Worm (Caenorhabditis elegans) whole organism, young adult: ENCODE results near the gene lrpc-1.
A peak's percentile ranks its signal among the peaks of the same experiment; 100 is the strongest.

Experiments
- B0035.1 ChIP-seq: sonication (generic microtip); optimal IDR thresholded peaks from 2 replicates; lab custom pipeline; 2016; ENCODE audit warnings: missing genetic modification characterization, mild to moderate bottlenecking, missing compliant biosample characterization, missing genotype, missing genetic modification reagents
- B0336.3 ChIP-seq: fragments of 200-800 bp; sonication (Bioruptor generic); IDR thresholded peaks from 2 replicates; pipeline ENCODE4 v1.3.6; 2022; ENCODE audit warnings: missing genetic modification characterization, missing compliant biosample characterization
- C06A6.2 ChIP-seq: fragments of 200-800 bp; sonication (Bioruptor generic); conservative IDR thresholded peaks from 2 replicates; pipeline ENCODE4 v1.3.6; 2022; ENCODE audit warnings: missing genetic modification characterization, missing compliant biosample characterization
- C17E4.6 ChIP-seq: fragments of 200-800 bp; sonication (Bioruptor generic); IDR thresholded peaks from 2 replicates; pipeline ENCODE4 v1.3.6; 2022; ENCODE audit warnings: missing genetic modification reagents, missing genetic modification characterization, missing compliant biosample characterization
- F10E7.11 ChIP-seq: sonication (generic microtip); optimal IDR thresholded peaks from 2 replicates; lab custom pipeline; 2017; ENCODE audit warnings: mild to moderate bottlenecking, missing genetic modification characterization, moderate library complexity, missing compliant biosample characterization
- F22D6.2 ChIP-seq: sonication (generic microtip); optimal IDR thresholded peaks from 2 replicates; lab custom pipeline; 2016; ENCODE audit warnings: mild to moderate bottlenecking, missing genetic modification characterization, missing compliant biosample characterization
- F33H1.4 ChIP-seq: fragments of 200-800 bp; sonication (Bioruptor generic); IDR thresholded peaks from 2 replicates; pipeline ENCODE4 v1.3.6; 2022; ENCODE audit warnings: missing genetic modification reagents, missing genetic modification characterization, missing compliant biosample characterization
- F39B2.1 ChIP-seq: fragments of 200-800 bp; sonication (Bioruptor generic); IDR thresholded peaks from 2 replicates; pipeline ENCODE4 v1.3.6; 2022; ENCODE audit warnings: missing genetic modification reagents, missing genetic modification characterization, missing compliant biosample characterization
- Y53F4B.3 ChIP-seq: fragments of 200-800 bp; sonication (Bioruptor generic); IDR thresholded peaks from 2 replicates; pipeline ENCODE4 v1.3.6; 2022; ENCODE audit warnings: missing genetic modification reagents, missing genetic modification characterization, missing compliant biosample characterization
- Y53G8AR.9 ChIP-seq: fragments of 200-800 bp; sonication (Bioruptor generic); conservative IDR thresholded peaks from 2 replicates; pipeline ENCODE4 v1.3.6; 2022; ENCODE audit warnings: missing genetic modification reagents, missing genetic modification characterization, missing compliant biosample characterization
- Y56A3A.18 ChIP-seq: fragments of 200-800 bp; sonication (Bioruptor generic); IDR thresholded peaks from 2 replicates; pipeline ENCODE4 v1.3.6; 2022; ENCODE audit warnings: missing genetic modification reagents, missing genetic modification characterization, missing compliant biosample characterization
- cebp-1 ChIP-seq, 2 experiments: fragments of 200-800 bp in 1 of 2; sonication (Bioruptor generic) in 1 of 2; sonication (generic microtip) in 1 of 2; IDR thresholded peaks in 1 of 2; optimal IDR thresholded peaks in 1 of 2; 2 replicates each; pipeline versions ENCODE4 v1.3.6 to Lab custom; 2017 to 2022; ENCODE audit warnings: missing compliant biosample characterization in 2 of 2, missing genetic modification characterization in 2 of 2, mild to moderate bottlenecking in 1 of 2, missing genetic modification reagents in 1 of 2, moderate library complexity in 1 of 2
- ceh-100 ChIP-seq: fragments of 200-800 bp; sonication (Bioruptor generic); IDR thresholded peaks from 2 replicates; pipeline ENCODE4 v1.3.6; 2022; ENCODE audit warnings: missing genetic modification reagents, missing genetic modification characterization, missing compliant biosample characterization
- ceh-58 ChIP-seq: fragments of 200-800 bp; sonication (Bioruptor generic); IDR thresholded peaks from 2 replicates; pipeline ENCODE4 v1.3.6; 2022; ENCODE audit warnings: missing genetic modification characterization, missing compliant biosample characterization
- dpff-1 ChIP-seq: sonication (generic microtip); optimal IDR thresholded peaks from 2 replicates; lab custom pipeline; 2017; ENCODE audit warnings: mild to moderate bottlenecking, missing genetic modification characterization, missing compliant biosample characterization
- dpl-1 ChIP-seq: fragments of 150-350 bp; optimal IDR thresholded peaks from 2 replicates; lab custom pipeline; 2014; ENCODE audit warnings: missing biosample characterization, missing genetic modification reagents, missing genetic modification characterization
- egl-18 ChIP-seq: fragments of 200-800 bp; sonication (Bioruptor generic); IDR thresholded peaks from 2 replicates; pipeline ENCODE4 v1.3.6; 2022; ENCODE audit warnings: missing genetic modification reagents, missing genetic modification characterization, missing compliant biosample characterization
- ekl-4 ChIP-seq: fragments of 200-800 bp; sonication (Bioruptor generic); IDR thresholded peaks from 2 replicates; pipeline ENCODE4 v1.3.6; 2022; ENCODE audit warnings: missing genetic modification reagents, missing genetic modification characterization, missing compliant biosample characterization
- ets-4 ChIP-seq: fragments of 200-800 bp; sonication (Bioruptor generic); optimal IDR thresholded peaks from 2 replicates; lab custom pipeline; 2018; ENCODE audit warnings: mild to moderate bottlenecking, missing genetic modification characterization, missing compliant biosample characterization
- fkh-3 ChIP-seq: sonication (generic microtip); optimal IDR thresholded peaks from 2 replicates; lab custom pipeline; 2016; ENCODE audit warnings: mild to moderate bottlenecking, missing genetic modification characterization, missing compliant biosample characterization
- gei-17 ChIP-seq: fragments of 200-800 bp; sonication (Bioruptor generic); optimal IDR thresholded peaks from 2 replicates; lab custom pipeline; 2018; ENCODE audit warnings: mild to moderate bottlenecking, missing genetic modification characterization, missing compliant biosample characterization
- him-1 ChIP-seq: sonication (generic microtip); optimal IDR thresholded peaks from 2 replicates; lab custom pipeline; 2016; ENCODE audit warnings: missing genotype, missing genetic modification reagents, missing genetic modification characterization, missing compliant biosample characterization
- hmg-1.2 ChIP-seq: fragments of 200-800 bp; sonication (Bioruptor generic); IDR thresholded peaks from 2 replicates; pipeline ENCODE4 v1.3.6; 2022; ENCODE audit warnings: missing genetic modification reagents, missing genetic modification characterization, missing compliant biosample characterization
- hmg-20 ChIP-seq: fragments of 200-800 bp; sonication (Bioruptor generic); IDR thresholded peaks from 2 replicates; pipeline ENCODE4 v1.3.6; 2022; ENCODE audit warnings: missing genetic modification reagents, missing genetic modification characterization, missing compliant biosample characterization
- hrde-1 ChIP-seq: sonication (generic microtip); optimal IDR thresholded peaks from 2 replicates; lab custom pipeline; 2016; ENCODE audit warnings: missing genetic modification characterization, mild to moderate bottlenecking, missing compliant biosample characterization, moderate library complexity, missing genotype, missing genetic modification reagents, borderline replicate concordance
- hsf-1 ChIP-seq: fragments of 200-800 bp; sonication (Bioruptor generic); IDR thresholded peaks from 2 replicates; pipeline ENCODE4 v1.3.6; 2022; ENCODE audit warnings: missing genetic modification reagents, missing genetic modification characterization, missing compliant biosample characterization
- lag-1 ChIP-seq: fragments of 200-800 bp; sonication (Bioruptor generic); IDR thresholded peaks from 2 replicates; pipeline ENCODE4 v1.3.6; 2022; ENCODE audit warnings: missing genetic modification reagents, missing genetic modification characterization, missing compliant biosample characterization
- let-526 ChIP-seq: fragments of 200-800 bp; sonication (Bioruptor generic); IDR thresholded peaks from 2 replicates; pipeline ENCODE4 v1.3.6; 2022; ENCODE audit warnings: missing genetic modification reagents, missing genetic modification characterization, missing compliant biosample characterization
- lin-35 ChIP-seq, 3 experiments: fragments of 150-350 bp in 2 of 3; sonication (generic microtip) in 1 of 3; optimal IDR thresholded peaks; 2 replicates each; lab custom pipeline; 2014 to 2018; ENCODE audit warnings: missing biosample characterization in 3 of 3, missing genetic modification characterization in 3 of 3, missing genetic modification reagents in 3 of 3
- lin-40 ChIP-seq: sonication (generic microtip); optimal IDR thresholded peaks from 2 replicates; lab custom pipeline; 2016; ENCODE audit warnings: missing genetic modification characterization, mild to moderate bottlenecking, missing compliant biosample characterization, missing genotype, missing genetic modification reagents
- lin-54 ChIP-seq: fragments of 200-800 bp; sonication (Bioruptor generic); optimal IDR thresholded peaks from 2 replicates; lab custom pipeline; 2018; ENCODE audit warnings: mild to moderate bottlenecking, missing genetic modification characterization, missing compliant biosample characterization
- lir-1 ChIP-seq: fragments of 200-800 bp; sonication (Bioruptor generic); conservative IDR thresholded peaks from 2 replicates; pipeline ENCODE4 v1.3.6; 2022; ENCODE audit warnings: missing genetic modification reagents, missing genetic modification characterization, missing compliant biosample characterization
- madf-10 ChIP-seq: sonication (generic microtip); optimal IDR thresholded peaks from 2 replicates; lab custom pipeline; 2016; ENCODE audit warnings: mild to moderate bottlenecking, missing genetic modification characterization, missing compliant biosample characterization
- madf-3 ChIP-seq: fragments of 200-800 bp; sonication (Bioruptor generic); IDR thresholded peaks from 2 replicates; pipeline ENCODE4 v1.3.6; 2022; ENCODE audit warnings: missing genetic modification reagents, missing genetic modification characterization, missing compliant biosample characterization
- madf-8 ChIP-seq: fragments of 200-800 bp; sonication (Bioruptor generic); conservative IDR thresholded peaks from 2 replicates; pipeline ENCODE4 v1.3.6; 2022; ENCODE audit warnings: missing genetic modification reagents, missing genetic modification characterization, missing compliant biosample characterization
- mes-4 ChIP-seq: sonication (generic microtip); optimal IDR thresholded peaks from 2 replicates; lab custom pipeline; 2016; ENCODE audit warnings: missing genotype, missing genetic modification characterization, missing compliant biosample characterization
- nfya-2 ChIP-seq: fragments of 200-800 bp; sonication (Bioruptor generic); IDR thresholded peaks from 2 replicates; pipeline ENCODE4 v1.3.6; 2022; ENCODE audit warnings: missing genetic modification reagents, missing genetic modification characterization, missing compliant biosample characterization
- nhr-90 ChIP-seq: sonication (generic microtip); optimal IDR thresholded peaks from 2 replicates; lab custom pipeline; 2016; ENCODE audit warnings: missing genotype, mild to moderate bottlenecking, missing genetic modification characterization, missing compliant biosample characterization
- repo-1 ChIP-seq: sonication (generic microtip); optimal IDR thresholded peaks from 2 replicates; lab custom pipeline; 2017; ENCODE audit warnings: mild to moderate bottlenecking, missing genetic modification characterization, missing compliant biosample characterization
- rpc-1 ChIP-seq, 2 experiments: fragments of 150-350 bp in 1 of 2; sonication (generic microtip) in 1 of 2; optimal IDR thresholded peaks; 2 replicates each; lab custom pipeline; 2014 to 2018; ENCODE audit warnings: missing biosample characterization in 1 of 2, missing genetic modification characterization in 1 of 2, missing genetic modification reagents in 1 of 2, missing genotype in 1 of 2
- sdz-38 ChIP-seq: sonication (generic microtip); optimal IDR thresholded peaks from 2 replicates; lab custom pipeline; 2016; ENCODE audit warnings: missing genotype, missing genetic modification characterization, missing compliant biosample characterization
- snpc-1.3 ChIP-seq: sonication (generic microtip); optimal IDR thresholded peaks from 2 replicates; lab custom pipeline; 2017; ENCODE audit warnings: missing genetic modification characterization, mild to moderate bottlenecking, missing compliant biosample characterization, antibody characterized with exemption, moderate library complexity, missing genotype, missing genetic modification reagents; ENCODE audit not compliant: insufficient read depth
- unc-62 ChIP-seq: fragments of 150-350 bp; optimal IDR thresholded peaks from 2 replicates; lab custom pipeline; 2014; ENCODE audit warnings: missing biosample characterization, missing genetic modification reagents, missing genetic modification characterization
- ztf-18 ChIP-seq: sonication (generic microtip); optimal IDR thresholded peaks from 2 replicates; lab custom pipeline; 2016; ENCODE audit warnings: missing genotype, mild to moderate bottlenecking, missing genetic modification characterization, missing compliant biosample characterization
- ztf-25 ChIP-seq: fragments of 200-800 bp; sonication (Bioruptor generic); IDR thresholded peaks from 2 replicates; pipeline ENCODE4 v1.3.6; 2022; ENCODE audit warnings: missing genetic modification reagents, missing genetic modification characterization, missing compliant biosample characterization
- ztf-26 ChIP-seq: sonication (generic microtip); optimal IDR thresholded peaks from 2 replicates; lab custom pipeline; 2017; ENCODE audit warnings: missing genetic modification characterization, missing compliant biosample characterization
- ztf-6 ChIP-seq: fragments of 200-800 bp; sonication (Bioruptor generic); IDR thresholded peaks from 2 replicates; pipeline ENCODE4 v1.3.6; 2022; ENCODE audit warnings: missing genetic modification reagents, missing genetic modification characterization, missing compliant biosample characterization

The lrpc-1 gene

ce11 chrV:5620040-5620439 lies 7.0 kb upstream of the lrpc-1 start, which contains the start of gene memb-2:
Gene memb-2, minus strand, starts transcription at chrV:5620140.
- TF ChIP-seq C17E4.6: no peak
- no peak for TF ChIP-seq ceh-100 (GFP tag; lab: Robert Waterston, UW)
- no peak for TF ChIP-seq lin-40 (tag; lab: Kevin White, UChicago)
- no peak for TF ChIP-seq lin-35 (GFP tag; optimal IDR thresholded peaks at IDR 0.05; lab: Kevin White, UChicago)
- TF ChIP-seq ztf-26 (tag; lab: Kevin White, UChicago): no peak
- no peak for TF ChIP-seq Y56A3A.18 (GFP tag; lab: Robert Waterston, UW)
- no peak for TF ChIP-seq B0336.3 (GFP tag; lab: Robert Waterston, UW)
- no peak for TF ChIP-seq dpl-1 (GFP tag; lab: Kevin White, UChicago)
- TF ChIP-seq dpff-1 (tag; lab: Kevin White, UChicago): no peak
- no peak for TF ChIP-seq nhr-90 (tag; lab: Kevin White, UChicago)
- no peak for TF ChIP-seq F39B2.1
- TF ChIP-seq Y53F4B.3 (GFP tag; lab: Robert Waterston, UW): no peak
- no peak for TF ChIP-seq madf-8
- TF ChIP-seq ztf-6: no peak

ce11 chrV:5619372-5619771 lies 6.4 kb upstream of the lrpc-1 start:
- TF ChIP-seq ceh-58 (no peak), cebp-1 (GFP tag; IDR thresholded peaks at IDR 0.05; lab: Robert Waterston, UW) (no peak), cebp-1 (tag; optimal IDR thresholded peaks at IDR 0.05; lab: Kevin White, UChicago) (no peak), let-526 (GFP tag; lab: Robert Waterston, UW) (no peak), madf-8 (peak; percentile 22; the same call in 1 of the 2 replicates), sdz-38 (no peak), madf-3 (GFP tag; lab: Robert Waterston, UW) (no peak), C06A6.2 (GFP tag; lab: Robert Waterston, UW) (no peak), him-1 (tag; lab: Kevin White, UChicago) (no peak), snpc-1.3 (tag; lab: Kevin White, UChicago) (no peak), ceh-100 (GFP tag; lab: Robert Waterston, UW) (no peak), hmg-1.2 (GFP tag; lab: Robert Waterston, UW) (no peak), B0035.1 (tag; lab: Kevin White, UChicago) (no peak), nfya-2 (GFP tag; lab: Robert Waterston, UW) (no peak), hrde-1 (tag; lab: Kevin White, UChicago) (no peak), ztf-18 (tag; lab: Kevin White, UChicago) (peak; percentile 14), F33H1.4 (GFP tag; lab: Robert Waterston, UW) (peak; percentile 58; the same call in 1 of the 2 replicates), ztf-25 (GFP tag; lab: Robert Waterston, UW) (no peak), gei-17 (GFP tag; lab: Kevin White, UChicago) (no peak), lir-1 (GFP tag; lab: Robert Waterston, UW) (no peak), repo-1 (tag; lab: Kevin White, UChicago) (no peak), fkh-3 (tag; lab: Kevin White, UChicago) (no peak), lag-1 (GFP tag; lab: Robert Waterston, UW) (no peak), rpc-1 (optimal IDR thresholded peaks at IDR 0.05; lab: Kevin White, UChicago) (no peak), rpc-1 (tag; optimal IDR thresholded peaks at IDR 0.05; lab: Kevin White, UChicago) (no peak), nhr-90 (tag; lab: Kevin White, UChicago) (no peak), madf-10 (no peak), Y53G8AR.9 (no peak), egl-18 (GFP tag; lab: Robert Waterston, UW) (no peak), ekl-4 (GFP tag; lab: Robert Waterston, UW) (no peak), mes-4 (tag; lab: Kevin White, UChicago) (no peak), lin-54 (GFP tag; lab: Kevin White, UChicago) (peak; percentile 58), ets-4 (no peak), unc-62 (GFP tag; lab: Kevin White, UChicago) (no peak), B0336.3 (GFP tag; lab: Robert Waterston, UW) (no peak), F22D6.2 (tag; lab: Kevin White, UChicago) (no peak), dpff-1 (tag; lab: Kevin White, UChicago) (no peak), F10E7.11 (tag; lab: Kevin White, UChicago) (no peak), ztf-26 (tag; lab: Kevin White, UChicago) (no peak), hsf-1 (GFP tag; lab: Robert Waterston, UW) (no peak), hmg-20 (GFP tag; lab: Robert Waterston, UW) (no peak)
